Fruit fly (Drosophila melanogaster) whole organism, embryonic: ENCODE results near the gene Cpr.

Experiments
- Abd-B ChIP-seq: fragments of 200-800 bp; sonication (Bioruptor generic); optimal IDR thresholded peaks from 2 replicates; lab custom pipeline; 2018; ENCODE audit warnings: missing biosample characterization, mild to moderate bottlenecking, missing genetic modification characterization, moderate library complexity
- Adf1 ChIP-seq: fragments of 200-800 bp; sonication (Bioruptor generic); IDR thresholded peaks from 2 replicates; pipeline ENCODE4 v1.3.6; 2022; ENCODE audit warnings: missing biosample characterization, missing genetic modification characterization
- Antp ChIP-seq: fragments of 200-800 bp; sonication (Bioruptor generic); optimal IDR thresholded peaks from 3 replicates; lab custom pipeline; 2016; ENCODE audit warnings: missing biosample characterization, missing genetic modification characterization
- Blimp-1 ChIP-seq: fragments of 200-800 bp; sonication (Bioruptor generic); optimal IDR thresholded peaks from 3 replicates; lab custom pipeline; 2018; ENCODE audit warnings: missing biosample characterization, missing genetic modification characterization, mild to moderate bottlenecking, moderate library complexity, missing genetic modification reagents
- CG10267 ChIP-seq: fragments of 200-800 bp; sonication (Bioruptor generic); optimal IDR thresholded peaks from 2 replicates; lab custom pipeline; 2018; ENCODE audit warnings: missing biosample characterization, mild to moderate bottlenecking, missing genetic modification characterization, moderate library complexity
- CG10366 ChIP-seq: fragments of 200-800 bp; sonication (Bioruptor generic); IDR thresholded peaks from 2 replicates; pipeline ENCODE4 v1.3.6; 2022; ENCODE audit warnings: missing biosample characterization, missing genetic modification characterization
- CG10565 ChIP-seq: fragments of 200-800 bp; sonication (Bioruptor generic); optimal IDR thresholded peaks from 3 replicates; lab custom pipeline; 2016; ENCODE audit warnings: missing biosample characterization, mild to moderate bottlenecking, missing genetic modification characterization
- CG13296 ChIP-seq: fragments of 200-800 bp; sonication (Bioruptor generic); optimal IDR thresholded peaks from 3 replicates; lab custom pipeline; 2018; ENCODE audit warnings: missing biosample characterization, mild to moderate bottlenecking, missing genetic modification characterization
- CG14710 ChIP-seq: fragments of 200-800 bp; sonication (Bioruptor generic); optimal IDR thresholded peaks from 3 replicates; lab custom pipeline; 2019; ENCODE audit warnings: missing biosample characterization, mild to moderate bottlenecking, missing genetic modification characterization, moderate library complexity
- CG15011 ChIP-seq: fragments of 200-800 bp; sonication (Bioruptor generic); optimal IDR thresholded peaks from 3 replicates; lab custom pipeline; 2018; ENCODE audit warnings: missing biosample characterization, mild to moderate bottlenecking, missing genetic modification characterization
- CG17328 ChIP-seq: fragments of 200-800 bp; sonication (Bioruptor generic); IDR thresholded peaks from 2 replicates; pipeline ENCODE4 v1.3.6; 2022; ENCODE audit warnings: missing biosample characterization, missing genetic modification characterization
- CG2116 ChIP-seq: fragments of 200-800 bp; sonication (Bioruptor generic); optimal IDR thresholded peaks from 3 replicates; lab custom pipeline; 2018; ENCODE audit warnings: missing biosample characterization, mild to moderate bottlenecking, missing genetic modification characterization
- CG2199 ChIP-seq: fragments of 200-800 bp; sonication (Bioruptor generic); IDR thresholded peaks from 3 replicates; pipeline ENCODE4 v1.3.6; 2022; ENCODE audit warnings: missing biosample characterization, missing genetic modification characterization
- CG31441 ChIP-seq: fragments of 200-800 bp; sonication (Bioruptor generic); IDR thresholded peaks from 2 replicates; pipeline ENCODE4 v1.3.6; 2022; ENCODE audit warnings: missing biosample characterization, missing genetic modification characterization
- CG34422 ChIP-seq: fragments of 200-800 bp; sonication (Bioruptor generic); IDR thresholded peaks from 3 replicates; pipeline ENCODE4 v1.3.6; 2022; ENCODE audit warnings: missing biosample characterization, missing genetic modification characterization
- CG42726 ChIP-seq: fragments of 200-800 bp; sonication (Bioruptor generic); IDR thresholded peaks from 2 replicates; pipeline ENCODE4 v1.3.6; 2022; ENCODE audit warnings: missing biosample characterization, missing genetic modification characterization; ENCODE audit not compliant: partially characterized antibody
- CG8290 ChIP-seq, 3 experiments: fragments of 200-800 bp; sonication (Bioruptor generic); optimal IDR thresholded peaks; 2 replicates each; lab custom pipeline; 2016 to 2019; ENCODE audit warnings: missing biosample characterization in 3 of 3, missing genetic modification characterization in 3 of 3, mild to moderate bottlenecking in 2 of 3, moderate library complexity in 1 of 3
- CG8765 ChIP-seq: fragments of 200-800 bp; sonication (Bioruptor generic); IDR thresholded peaks from 2 replicates; pipeline ENCODE4 v1.3.6; 2022; ENCODE audit warnings: missing biosample characterization, missing genetic modification characterization
- CTCF ChIP-seq: fragments of 200-800 bp; sonication (Bioruptor generic); optimal IDR thresholded peaks from 2 replicates; lab custom pipeline; 2017; ENCODE audit warnings: missing biosample characterization, mild to moderate bottlenecking, missing genetic modification characterization, moderate library complexity
- CoRest ChIP-seq: fragments of 200-800 bp; sonication (Bioruptor generic); optimal IDR thresholded peaks from 3 replicates; lab custom pipeline; 2018; ENCODE audit warnings: missing biosample characterization, mild to moderate bottlenecking, missing genetic modification characterization, moderate library complexity
- D19B ChIP-seq: fragments of 200-800 bp; sonication (Bioruptor generic); optimal IDR thresholded peaks from 2 replicates; lab custom pipeline; 2017; ENCODE audit warnings: missing biosample characterization, mild to moderate bottlenecking, missing genetic modification characterization
- Dbx ChIP-seq: fragments of 200-800 bp; sonication (Bioruptor generic); IDR thresholded peaks from 3 replicates; pipeline ENCODE4 v1.3.6; 2022; ENCODE audit warnings: missing biosample characterization, missing genetic modification characterization
- Dref ChIP-seq: fragments of 200-800 bp; sonication (Bioruptor generic); IDR thresholded peaks from 2 replicates; pipeline ENCODE4 v1.3.6; 2022; ENCODE audit warnings: missing biosample characterization, missing genetic modification characterization
- Eip74EF ChIP-seq, 2 experiments: fragments of 200-800 bp in 1 of 2; fragments of >200 bp in 1 of 2; sonication (Bioruptor generic) in 1 of 2; optimal IDR thresholded peaks; 2 replicates each; lab custom pipeline; 2017 to 2019; ENCODE audit warnings: missing biosample characterization in 2 of 2, missing genetic modification characterization in 2 of 2, mild to moderate bottlenecking in 1 of 2, moderate library complexity in 1 of 2
- Ets65A ChIP-seq: fragments of 200-800 bp; sonication (Bioruptor generic); peaks from one replicate; lab custom pipeline; 2016; ENCODE audit warnings: missing biosample characterization, missing genetic modification characterization
- Fer1 ChIP-seq: fragments of 200-800 bp; sonication (Bioruptor generic); optimal IDR thresholded peaks from 2 replicates; lab custom pipeline; 2017; ENCODE audit warnings: missing biosample characterization, mild to moderate bottlenecking, missing genetic modification characterization
- HLH4C ChIP-seq: fragments of 200-800 bp; sonication (Bioruptor generic); IDR thresholded peaks from 3 replicates; pipeline ENCODE4 v1.3.6; 2022; ENCODE audit warnings: missing biosample characterization, missing genetic modification characterization; ENCODE audit not compliant: partially characterized antibody
- Hey ChIP-seq: fragments of 200-800 bp; sonication (Bioruptor generic); optimal IDR thresholded peaks from 3 replicates; lab custom pipeline; 2018; ENCODE audit warnings: missing biosample characterization, mild to moderate bottlenecking, missing genetic modification characterization
- Lhr ChIP-seq: fragments of 200-800 bp; sonication (Bioruptor generic); optimal IDR thresholded peaks from 3 replicates; lab custom pipeline; 2017; ENCODE audit warnings: mild to moderate bottlenecking, missing biosample characterization, missing genetic modification reagents, missing genetic modification characterization
- MESR4 ChIP-seq: fragments of 200-800 bp; sonication (Bioruptor generic); optimal IDR thresholded peaks from 2 replicates; lab custom pipeline; 2018; ENCODE audit warnings: missing biosample characterization, mild to moderate bottlenecking, missing genetic modification characterization, moderate library complexity
- Med ChIP-seq: fragments of 200-800 bp; sonication (Bioruptor generic); peaks from one replicate; lab custom pipeline; 2016; ENCODE audit warnings: missing biosample characterization, missing genetic modification characterization, mild to moderate bottlenecking, inconsistent platforms, moderate library complexity
- Sry-δ ChIP-seq: fragments of 200-800 bp; sonication (Bioruptor generic); optimal IDR thresholded peaks from 2 replicates; lab custom pipeline; 2016; ENCODE audit warnings: missing biosample characterization, missing genetic modification characterization
- Xrp1 ChIP-seq: fragments of 200-800 bp; sonication (Bioruptor generic); IDR thresholded peaks from 2 replicates; pipeline ENCODE4 v1.3.6; 2022; ENCODE audit warnings: missing biosample characterization, missing genetic modification characterization
- crc ChIP-seq: fragments of 200-800 bp; sonication (Bioruptor generic); optimal IDR thresholded peaks from 2 replicates; lab custom pipeline; 2016; ENCODE audit warnings: missing biosample characterization, missing genetic modification characterization
- crp ChIP-seq, 2 experiments: fragments of 200-800 bp; sonication (Bioruptor generic); optimal IDR thresholded peaks; 2 replicates in 1 of 2; 3 replicates in 1 of 2; lab custom pipeline; 2017; ENCODE audit warnings: missing biosample characterization in 2 of 2, missing genetic modification characterization in 2 of 2, mild to moderate bottlenecking in 1 of 2, moderate library complexity in 1 of 2
- da ChIP-seq: fragments of 200-800 bp; sonication (Bioruptor generic); optimal IDR thresholded peaks from 2 replicates; lab custom pipeline; 2016; ENCODE audit warnings: missing biosample characterization, missing genetic modification characterization
- dysf ChIP-seq: fragments of 200-800 bp; sonication (Bioruptor generic); IDR thresholded peaks from 3 replicates; pipeline ENCODE4 v1.3.6; 2022; ENCODE audit warnings: missing biosample characterization, missing genetic modification characterization
- grn ChIP-seq: fragments of 200-800 bp; sonication (Bioruptor generic); optimal IDR thresholded peaks from 3 replicates; lab custom pipeline; 2017; ENCODE audit warnings: missing biosample characterization, missing genetic modification characterization
- ham ChIP-seq: fragments of 200-800 bp; sonication (Bioruptor generic); IDR thresholded peaks from 2 replicates; pipeline ENCODE4 v1.3.6; 2022; ENCODE audit warnings: missing biosample characterization, missing genetic modification characterization
- hkb ChIP-seq, 2 experiments: fragments of 200-800 bp in 1 of 2; fragments of >200 bp in 1 of 2; sonication (Bioruptor generic) in 1 of 2; IDR thresholded peaks in 1 of 2; optimal IDR thresholded peaks in 1 of 2; 2 replicates each; pipeline versions ENCODE4 v1.3.6 to Lab custom; 2017 to 2022; ENCODE audit warnings: missing biosample characterization in 1 of 2, missing genetic modification characterization in 1 of 2
- ind ChIP-seq: fragments of 200-800 bp; sonication (Bioruptor generic); optimal IDR thresholded peaks from 3 replicates; lab custom pipeline; 2016; ENCODE audit warnings: missing biosample characterization, missing genetic modification characterization
- nerfin-1 ChIP-seq: fragments of 200-800 bp; sonication (Bioruptor generic); optimal IDR thresholded peaks from 3 replicates; lab custom pipeline; 2019; ENCODE audit warnings: missing biosample characterization, mild to moderate bottlenecking, missing genetic modification characterization, moderate library complexity
- row ChIP-seq: fragments of 200-800 bp; sonication (Bioruptor generic); IDR thresholded peaks from 3 replicates; pipeline ENCODE4 v1.3.6; 2022; ENCODE audit warnings: missing biosample characterization, missing genetic modification characterization
- slbo ChIP-seq: fragments of 200-800 bp; sonication (Bioruptor generic); IDR thresholded peaks from 2 replicates; pipeline ENCODE4 v1.3.6; 2022; ENCODE audit warnings: missing biosample characterization, missing genetic modification characterization
- slp2 ChIP-seq: fragments of 200-800 bp; sonication (Bioruptor generic); optimal IDR thresholded peaks from 2 replicates; lab custom pipeline; 2016; ENCODE audit warnings: missing biosample characterization, missing genetic modification characterization
- sob ChIP-seq: fragments of 200-800 bp; sonication (Bioruptor generic); IDR thresholded peaks from 2 replicates; pipeline ENCODE4 v1.3.6; 2022; ENCODE audit warnings: missing biosample characterization, missing genetic modification characterization
- tio ChIP-seq: fragments of 200-800 bp; sonication (Bioruptor generic); optimal IDR thresholded peaks from 2 replicates; lab custom pipeline; 2017; ENCODE audit warnings: missing biosample characterization, missing genetic modification characterization, inconsistent platforms
- wor ChIP-seq: fragments of 200-800 bp; sonication (Bioruptor generic); IDR thresholded peaks from 2 replicates; pipeline ENCODE4 v1.3.6; 2022; ENCODE audit warnings: missing biosample characterization, missing genetic modification characterization

Gene Cpr

dm6 chr2L:6343084-6343873 is 4.6 kb downstream of the Cpr start:
- TF ChIP-seq CG8290 (GFP tag; optimal IDR thresholded peaks at IDR 0.05; lab: Kevin White, UChicago): no peak
- peak in 1 of 2 experiments; percentile 56 for TF ChIP-seq CG8290 (tag; optimal IDR thresholded peaks at IDR 0.05; lab: Kevin White, UChicago)
- peak; percentile 48; the same call in 1 of the 3 replicates for TF ChIP-seq Dbx (GFP tag; lab: Robert Waterston, UW)
- TF ChIP-seq Sry-δ (GFP tag; lab: Kevin White, UChicago): peak; percentile 31
- peak; percentile 65 for TF ChIP-seq CG42726 (GFP tag; lab: Robert Waterston, UW)
- TF ChIP-seq slbo (GFP tag; lab: Robert Waterston, UW): peak; percentile 58
- TF ChIP-seq CG31441 (GFP tag; lab: Robert Waterston, UW): no peak
- peak; percentile 15 for TF ChIP-seq D19B (GFP tag; lab: Kevin White, UChicago)
- peak; percentile 20 for TF ChIP-seq Fer1 (GFP tag; lab: Kevin White, UChicago)
- no peak for TF ChIP-seq Xrp1 (GFP tag; lab: Robert Waterston, UW)
- no peak for TF ChIP-seq tio (GFP tag; lab: Kevin White, UChicago)
- peak; percentile 49 for TF ChIP-seq CG2116 (GFP tag; lab: Kevin White, UChicago)
- no peak for TF ChIP-seq Eip74EF (GFP tag; optimal IDR thresholded peaks at IDR 0.05; lab: Kevin White, UChicago)
- TF ChIP-seq CG34422: peak; percentile 81
- TF ChIP-seq dysf (GFP tag; lab: Robert Waterston, UW): no peak
- peak; percentile 3 for TF ChIP-seq Antp (GFP tag; lab: Kevin White, UChicago)
- peak; percentile 90 for TF ChIP-seq grn
- peak; percentile 31 for TF ChIP-seq CTCF
- TF ChIP-seq CoRest: peak; percentile 34
- no peak for TF ChIP-seq da
- no peak for TF ChIP-seq Blimp-1
- TF ChIP-seq CG17328 (GFP tag; lab: Robert Waterston, UW): peak; percentile 21; the same call in 1 of the 2 replicates
- peak; percentile 60 for TF ChIP-seq Hey (tag; lab: Kevin White, UChicago)
- TF ChIP-seq CG10366: no peak
- TF ChIP-seq row (GFP tag; lab: Robert Waterston, UW): peak; percentile 14; the same call in 1 of the 3 replicates
- TF ChIP-seq Med (GFP tag; lab: Kevin White, UChicago): peak; percentile 86
- no peak for TF ChIP-seq crc (GFP tag; lab: Kevin White, UChicago)
- peak; percentile 30 for TF ChIP-seq Abd-B (GFP tag; lab: Kevin White, UChicago)
- peak; percentile 56; the same call in 1 of the 2 replicates for TF ChIP-seq sob
- peak; percentile 23 for TF ChIP-seq CG10267 (tag; lab: Kevin White, UChicago)
- TF ChIP-seq wor (GFP tag; lab: Robert Waterston, UW): no peak
- TF ChIP-seq CG8765 (GFP tag; lab: Robert Waterston, UW): 0 out of 2 replicates have a peak, but pooled peaks have one; percentile 16
- peak; percentile 49 for TF ChIP-seq Ets65A (GFP tag; lab: Kevin White, UChicago)
- peak; percentile 21 for TF ChIP-seq CG14710 (tag; lab: Kevin White, UChicago)
- peak; percentile 44 for TF ChIP-seq Dref (GFP tag; lab: Robert Waterston, UW)
- peak; percentile 68 for TF ChIP-seq nerfin-1 (tag; lab: Kevin White, UChicago)
- TF ChIP-seq crp (GFP tag; optimal IDR thresholded peaks at IDR 0.05; lab: Kevin White, UChicago): peak in 1 of 2 experiments; percentile 71
- peak; percentile 43 for TF ChIP-seq MESR4 (GFP tag; lab: Kevin White, UChicago)
- no peak for TF ChIP-seq hkb (optimal IDR thresholded peaks at IDR 0.05; lab: Kevin White, UChicago)
- no peak for TF ChIP-seq hkb (GFP tag; IDR thresholded peaks at IDR 0.05; lab: Robert Waterston, UW)
- TF ChIP-seq ham (GFP tag; lab: Robert Waterston, UW): no peak
- TF ChIP-seq ind (GFP tag; lab: Kevin White, UChicago): no peak
- peak; percentile 16 for TF ChIP-seq Lhr (GFP tag; lab: Kevin White, UChicago)
- no peak for TF ChIP-seq CG15011 (GFP tag; lab: Kevin White, UChicago)
- TF ChIP-seq slp2 (GFP tag; lab: Kevin White, UChicago): peak; percentile 12
- TF ChIP-seq HLH4C (GFP tag; lab: Robert Waterston, UW): no peak
- TF ChIP-seq Adf1 (GFP tag; lab: Robert Waterston, UW): 0 out of 2 replicates have a peak, but pooled peaks have one; percentile 9
- TF ChIP-seq CG10565 (GFP tag; lab: Kevin White, UChicago): no peak
- TF ChIP-seq CG2199 (GFP tag; lab: Robert Waterston, UW): peak; percentile 87
- TF ChIP-seq CG13296 (GFP tag; lab: Kevin White, UChicago): peak; percentile 21
